Worm (Caenorhabditis elegans) whole organism, L4 larva: ENCODE results near the gene mkk-4.

Experiments
- F10B5.3 ChIP-seq: sonication (generic microtip); optimal IDR thresholded peaks from 2 replicates; lab custom pipeline; 2016; ENCODE audit warnings: mild to moderate bottlenecking, missing genetic modification characterization, missing compliant biosample characterization
- F49E8.2 ChIP-seq: sonication (generic microtip); optimal IDR thresholded peaks from 2 replicates; lab custom pipeline; 2016; ENCODE audit warnings: missing compliant biosample characterization, mild to moderate bottlenecking, missing genetic modification characterization, borderline replicate concordance
- Y48G9A.11 ChIP-seq: fragments of 200-800 bp; sonication (Bioruptor generic); IDR thresholded peaks from 2 replicates; pipeline ENCODE4 v1.3.6; 2022; ENCODE audit warnings: missing genetic modification reagents, missing genetic modification characterization, missing compliant biosample characterization
- Y5F2A.4 ChIP-seq: fragments of 200-800 bp; sonication (Bioruptor generic); optimal IDR thresholded peaks from 2 replicates; lab custom pipeline; 2018; ENCODE audit warnings: mild to moderate bottlenecking, missing genetic modification characterization, missing compliant biosample characterization
- aha-1 ChIP-seq: fragments of 150-350 bp; peaks from one replicate; lab custom pipeline; 2014; ENCODE audit warnings: missing biosample characterization, missing genetic modification characterization
- ama-1 ChIP-seq: fragments of 150-350 bp; optimal IDR thresholded peaks from 2 replicates; lab custom pipeline; 2014; ENCODE audit warnings: inconsistent platforms, mixed read lengths
- ceh-20 ChIP-seq: fragments of 200-800 bp; sonication (Bioruptor generic); IDR thresholded peaks from 2 replicates; pipeline ENCODE4 v1.3.6; 2022; ENCODE audit warnings: missing genetic modification reagents, missing genetic modification characterization, missing compliant biosample characterization
- ceh-28 ChIP-seq: fragments of 150-350 bp; optimal IDR thresholded peaks from 2 replicates; lab custom pipeline; 2014; ENCODE audit warnings: missing biosample characterization, missing genetic modification reagents, missing genetic modification characterization
- ceh-44 ChIP-seq: fragments of 200-800 bp; sonication (Bioruptor generic); IDR thresholded peaks from 2 replicates; pipeline ENCODE4 v1.3.6; 2022; ENCODE audit warnings: missing genetic modification reagents, missing genetic modification characterization, missing compliant biosample characterization
- ceh-82 ChIP-seq: sonication (generic microtip); optimal IDR thresholded peaks from 2 replicates; lab custom pipeline; 2017; ENCODE audit warnings: missing biosample characterization, missing genetic modification characterization
- ces-1 ChIP-seq: fragments of 150-350 bp; sonication (generic microtip); optimal IDR thresholded peaks from 4 replicates; lab custom pipeline; 2014; ENCODE audit warnings: missing biosample characterization, missing genetic modification reagents, missing genetic modification characterization
- cey-2 ChIP-seq: sonication (generic microtip); optimal IDR thresholded peaks from 3 replicates; lab custom pipeline; 2017; ENCODE audit warnings: missing genetic modification characterization, mild to moderate bottlenecking, missing compliant biosample characterization, antibody characterized with exemption, borderline replicate concordance; ENCODE audit not compliant: insufficient read depth
- ctbp-1 ChIP-seq: fragments of 200-800 bp; sonication (Bioruptor generic); IDR thresholded peaks from 2 replicates; pipeline ENCODE4 v1.3.6; 2022; ENCODE audit warnings: missing genetic modification reagents, missing genetic modification characterization, missing compliant biosample characterization
- daf-16 ChIP-seq, 3 experiments: sonication (generic microtip); optimal IDR thresholded peaks; 2 replicates each; lab custom pipeline; 2016 to 2017; ENCODE audit warnings: missing genetic modification characterization in 3 of 3, missing genetic modification reagents in 3 of 3, mild to moderate bottlenecking in 2 of 3, missing compliant biosample characterization in 2 of 3, missing biosample characterization in 1 of 3, moderate library complexity in 1 of 3
- daf-8 ChIP-seq: fragments of 200-800 bp; sonication (Bioruptor generic); IDR thresholded peaks from 2 replicates; pipeline ENCODE4 v1.3.6; 2022; ENCODE audit warnings: missing genetic modification characterization, missing compliant biosample characterization
- dpl-1 ChIP-seq: fragments of 150-350 bp; optimal IDR thresholded peaks from 2 replicates; lab custom pipeline; 2014; ENCODE audit warnings: missing biosample characterization, missing genetic modification reagents, missing genetic modification characterization
- dve-1 ChIP-seq: sonication (generic microtip); optimal IDR thresholded peaks from 2 replicates; lab custom pipeline; 2017; ENCODE audit warnings: antibody characterized with exemption, mild to moderate bottlenecking, missing genetic modification characterization, missing compliant biosample characterization; ENCODE audit not compliant: insufficient read depth
- egl-43 ChIP-seq: fragments of 200-800 bp; sonication (Bioruptor generic); IDR thresholded peaks from 2 replicates; pipeline ENCODE4 v1.3.6; 2022; ENCODE audit warnings: missing genetic modification reagents, missing genetic modification characterization, missing compliant biosample characterization
- fkh-10 ChIP-seq: fragments of 150-350 bp; optimal IDR thresholded peaks from 2 replicates; lab custom pipeline; 2014; ENCODE audit warnings: missing biosample characterization, missing genetic modification reagents, missing genetic modification characterization
- hlh-11 ChIP-seq: fragments of 200-800 bp; sonication (Bioruptor generic); optimal IDR thresholded peaks from 2 replicates; lab custom pipeline; 2018; ENCODE audit warnings: mild to moderate bottlenecking, missing genetic modification characterization, missing compliant biosample characterization
- hlh-30 ChIP-seq: sonication (generic microtip); optimal IDR thresholded peaks from 2 replicates; lab custom pipeline; 2017; ENCODE audit warnings: antibody characterized with exemption, mild to moderate bottlenecking, missing genetic modification characterization, missing compliant biosample characterization; ENCODE audit not compliant: insufficient read depth
- hmg-1.1 ChIP-seq: fragments of 200-800 bp; sonication (Bioruptor generic); IDR thresholded peaks from 2 replicates; pipeline ENCODE4 v1.3.6; 2022; ENCODE audit warnings: missing genetic modification reagents, missing genetic modification characterization, missing compliant biosample characterization
- jun-1 ChIP-seq: fragments of 150-350 bp; optimal IDR thresholded peaks from 2 replicates; lab custom pipeline; 2014; ENCODE audit warnings: missing biosample characterization, missing genetic modification reagents, missing genetic modification characterization
- lin-1 ChIP-seq: fragments of 200-800 bp; sonication (Bioruptor generic); IDR thresholded peaks from 2 replicates; pipeline ENCODE4 v1.3.6; 2022; ENCODE audit warnings: missing genetic modification reagents, missing genetic modification characterization, missing compliant biosample characterization
- lin-13 ChIP-seq: fragments of 150-350 bp; optimal IDR thresholded peaks from 2 replicates; lab custom pipeline; 2014; ENCODE audit warnings: missing biosample characterization, missing genetic modification reagents, missing genetic modification characterization
- lin-38 ChIP-seq: fragments of 200-800 bp; sonication (Bioruptor generic); IDR thresholded peaks from 2 replicates; pipeline ENCODE4 v1.3.6; 2022; ENCODE audit warnings: missing genetic modification reagents, missing genetic modification characterization, missing compliant biosample characterization
- lir-3 ChIP-seq: sonication (generic microtip); optimal IDR thresholded peaks from 2 replicates; lab custom pipeline; 2016; ENCODE audit warnings: mild to moderate bottlenecking, missing genetic modification characterization, missing compliant biosample characterization
- lsy-2 ChIP-seq, 2 experiments: fragments of 150-350 bp in 1 of 2; sonication (generic microtip) in 1 of 2; optimal IDR thresholded peaks; 2 replicates each; lab custom pipeline; 2014 to 2017; ENCODE audit warnings: missing biosample characterization in 2 of 2, missing genetic modification characterization in 2 of 2
- mdl-1 ChIP-seq, 2 experiments: fragments of 150-350 bp in 1 of 2; sonication (generic microtip) in 1 of 2; optimal IDR thresholded peaks; 2 replicates each; lab custom pipeline; 2014 to 2017; ENCODE audit warnings: missing biosample characterization in 2 of 2, missing genetic modification characterization in 2 of 2
- mdt-29 ChIP-seq: fragments of 200-800 bp; sonication (Bioruptor generic); IDR thresholded peaks from 2 replicates; pipeline ENCODE4 v1.3.6; 2022; ENCODE audit warnings: missing genetic modification reagents, missing genetic modification characterization, missing compliant biosample characterization
- mep-1 ChIP-seq: fragments of 150-350 bp; sonication (generic microtip); optimal IDR thresholded peaks from 3 replicates; lab custom pipeline; 2014; ENCODE audit warnings: missing biosample characterization, missing genetic modification characterization
- mes-2 ChIP-seq: sonication (generic microtip); optimal IDR thresholded peaks from 2 replicates; lab custom pipeline; 2016; ENCODE audit warnings: missing genotype, mild to moderate bottlenecking, missing genetic modification characterization, missing compliant biosample characterization; ENCODE audit not compliant: poor library complexity, severe bottlenecking
- mxl-3 ChIP-seq: fragments of 200-800 bp; sonication (Bioruptor generic); optimal IDR thresholded peaks from 2 replicates; lab custom pipeline; 2018; ENCODE audit warnings: mild to moderate bottlenecking, missing genetic modification characterization, missing compliant biosample characterization
- nhr-10 ChIP-seq: fragments of 150-350 bp; optimal IDR thresholded peaks from 2 replicates; lab custom pipeline; 2014; ENCODE audit warnings: missing biosample characterization, missing genetic modification characterization
- nhr-102 ChIP-seq: sonication (generic microtip); optimal IDR thresholded peaks from 2 replicates; lab custom pipeline; 2016; ENCODE audit warnings: mild to moderate bottlenecking, missing genetic modification characterization, moderate library complexity, missing compliant biosample characterization
- nhr-11 ChIP-seq: fragments of 150-350 bp; optimal IDR thresholded peaks from 2 replicates; lab custom pipeline; 2014; ENCODE audit warnings: missing biosample characterization, missing genetic modification characterization
- nhr-28 ChIP-seq: fragments of 150-350 bp; optimal IDR thresholded peaks from 2 replicates; lab custom pipeline; 2014; ENCODE audit warnings: missing biosample characterization, missing genetic modification characterization
- nhr-41 ChIP-seq: fragments of 200-800 bp; sonication (Bioruptor generic); IDR thresholded peaks from 2 replicates; pipeline ENCODE4 v1.3.6; 2022; ENCODE audit warnings: missing genetic modification reagents, missing genetic modification characterization, missing compliant biosample characterization
- nhr-6 ChIP-seq: fragments of 150-350 bp; optimal IDR thresholded peaks from 2 replicates; lab custom pipeline; 2014; ENCODE audit warnings: missing biosample characterization, missing genetic modification characterization
- nhr-77 ChIP-seq: fragments of 150-350 bp; optimal IDR thresholded peaks from 2 replicates; lab custom pipeline; 2014; ENCODE audit warnings: missing biosample characterization, missing genetic modification characterization
- rbr-2 ChIP-seq: sonication (generic microtip); optimal IDR thresholded peaks from 2 replicates; lab custom pipeline; 2016; ENCODE audit warnings: missing genotype, missing genetic modification characterization, missing compliant biosample characterization
- snpc-1.2 ChIP-seq: fragments of 200-800 bp; sonication (Bioruptor generic); IDR thresholded peaks from 2 replicates; pipeline ENCODE4 v1.3.6; 2022; ENCODE audit warnings: missing genetic modification reagents, missing genetic modification characterization, missing compliant biosample characterization
- spr-3 ChIP-seq: fragments of 200-800 bp; sonication (Bioruptor generic); optimal IDR thresholded peaks from 2 replicates; lab custom pipeline; 2018; ENCODE audit warnings: mild to moderate bottlenecking, missing genetic modification characterization, missing compliant biosample characterization
- tra-1 ChIP-seq: fragments of 200-800 bp; sonication (Bioruptor generic); IDR thresholded peaks from 2 replicates; pipeline ENCODE4 v1.3.6; 2022; ENCODE audit warnings: missing genetic modification reagents, missing genetic modification characterization, missing compliant biosample characterization
- unc-62 ChIP-seq, 3 experiments: fragments of 150-350 bp in 1 of 3; sonication (generic microtip); optimal IDR thresholded peaks in 2 of 3; peaks in 1 of 3; 1 replicate in 1 of 3; 2 replicates in 2 of 3; lab custom pipeline; 2014 to 2017; ENCODE audit warnings: missing biosample characterization in 3 of 3, missing genetic modification characterization in 3 of 3, missing genetic modification reagents in 3 of 3, missing genotype in 1 of 3

mkk-4 gene

DNA sequence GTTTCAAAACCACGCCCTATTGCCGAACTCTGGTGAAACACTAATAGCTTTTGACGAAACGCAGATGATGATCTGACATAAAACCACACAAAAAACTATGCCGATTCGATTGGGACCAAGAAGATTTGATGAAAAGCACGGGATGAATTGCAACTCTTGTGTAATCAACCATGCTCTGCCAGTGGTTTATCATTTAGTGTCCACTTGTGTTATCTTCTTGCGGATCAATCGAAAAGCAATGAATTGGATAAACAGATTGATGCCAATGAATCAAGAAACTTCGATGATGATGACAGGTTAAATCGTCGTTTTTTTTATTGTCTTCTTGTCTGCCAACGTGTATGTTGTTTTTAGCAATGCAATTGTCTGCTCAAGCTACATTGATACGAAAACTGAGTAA lies 5.6 kb upstream of the mkk-4 start, which contains the start of gene F42G10.1 (continued):
- TF ChIP-seq hlh-30 (tag; lab: Kevin White, UChicago) (no peak), ces-1 (GFP tag; lab: Kevin White, UChicago) (no peak), nhr-11 (tag; lab: Kevin White, UChicago) (peak; percentile 11), unc-62 (GFP tag; optimal IDR thresholded peaks at IDR 0.05 in 1 of 2; lab: Kevin White, UChicago) (no peak), unc-62 (tag; optimal IDR thresholded peaks at IDR 0.05; lab: Kevin White, UChicago) (no peak)

DNA sequence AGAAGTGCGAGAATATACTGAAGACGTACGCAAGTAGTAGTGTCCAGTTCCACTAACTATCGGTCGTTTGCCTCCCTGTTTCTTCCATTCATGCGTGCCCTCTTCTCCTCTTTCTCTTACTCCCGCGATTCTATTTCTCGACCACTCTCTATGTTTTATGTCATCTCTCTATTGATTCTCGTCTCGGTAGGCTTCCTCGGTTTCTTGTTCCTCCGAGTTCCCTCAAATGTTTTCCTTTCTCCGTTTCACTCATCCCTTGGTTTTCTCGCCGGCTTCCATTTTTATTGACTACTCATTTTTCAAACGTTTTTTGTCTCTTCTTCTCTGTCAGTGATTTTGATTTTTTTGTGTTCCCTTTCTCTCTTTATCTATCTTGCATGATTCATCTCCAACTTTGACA lies 1.3 kb upstream of the mkk-4 start:
- peak; percentile 66 for TF ChIP-seq dve-1 (tag; lab: Kevin White, UChicago)
- no peak for TF ChIP-seq F49E8.2 (tag; lab: Kevin White, UChicago)
- no peak for TF ChIP-seq lir-3 (tag; lab: Kevin White, UChicago)
- no peak for TF ChIP-seq nhr-10 (tag; lab: Kevin White, UChicago)
- TF ChIP-seq nhr-11 (tag; lab: Kevin White, UChicago), result peak; percentile 29
- peak in 1 of 2 experiments; percentile 72 for TF ChIP-seq mdl-1 (tag; optimal IDR thresholded peaks at IDR 0.05; lab: Kevin White, UChicago)
- TF ChIP-seq lin-1 (GFP tag; lab: Robert Waterston, UW), result no peak
- no peak for TF ChIP-seq lin-13 (GFP tag; lab: Kevin White, UChicago)
- TF ChIP-seq rbr-2 (tag; lab: Kevin White, UChicago), result peak; percentile 44
- TF ChIP-seq mes-2 (tag; lab: Kevin White, UChicago), result peak; percentile 13
- peak; percentile 54 for TF ChIP-seq aha-1 (tag; lab: Kevin White, UChicago)
- TF ChIP-seq hlh-11 (tag; lab: Kevin White, UChicago), result peak; percentile 55
- TF ChIP-seq egl-43 (GFP tag; lab: Robert Waterston, UW), result no peak
- no peak for TF ChIP-seq nhr-41 (GFP tag; lab: Robert Waterston, UW)
- TF ChIP-seq lsy-2 (tag; optimal IDR thresholded peaks at IDR 0.05; lab: Kevin White, UChicago), result peak in 1 of 2 experiments; percentile 39
- peak; percentile 13 for TF ChIP-seq ceh-28
- TF ChIP-seq nhr-6 (tag; lab: Kevin White, UChicago), result no peak
- TF ChIP-seq daf-8 (GFP tag; lab: Robert Waterston, UW), result no peak
- no peak for TF ChIP-seq lin-38 (GFP tag; lab: Robert Waterston, UW)
- peak; percentile 10 for TF ChIP-seq dpl-1 (GFP tag; lab: Kevin White, UChicago)
- no peak for TF ChIP-seq nhr-102 (tag; lab: Kevin White, UChicago)
- TF ChIP-seq mxl-3 (GFP tag; lab: Kevin White, UChicago), result peak; percentile 39
- peak; percentile 53 for TF ChIP-seq mep-1
- peak; percentile 80 for TF ChIP-seq nhr-28 (tag; lab: Kevin White, UChicago)
- no peak for TF ChIP-seq jun-1
- no peak for TF ChIP-seq Y5F2A.4 (GFP tag; lab: Kevin White, UChicago)
- TF ChIP-seq hmg-1.1, result peak; percentile 48; the same call in 1 of the 2 replicates
- TF ChIP-seq cey-2 (tag; lab: Kevin White, UChicago), result no peak
- no peak for TF ChIP-seq Y48G9A.11 (GFP tag; lab: Robert Waterston, UW)
- TF ChIP-seq mdt-29 (GFP tag; lab: Robert Waterston, UW), result no peak
- peak; percentile 36 for TF ChIP-seq fkh-10 (GFP tag; lab: Kevin White, UChicago)
- peak in 1 of 2 experiments; percentile 40 for TF ChIP-seq daf-16 (GFP tag; optimal IDR thresholded peaks at IDR 0.05; lab: Kevin White, UChicago)
- no peak for TF ChIP-seq daf-16 (tag; optimal IDR thresholded peaks at IDR 0.05; lab: Kevin White, UChicago)
- TF ChIP-seq tra-1 (GFP tag; lab: Robert Waterston, UW), result 0 out of 2 replicates have a peak, but pooled peaks have one; percentile 14
- TF ChIP-seq ama-1 (lab: Kevin White, UChicago), result no peak
- TF ChIP-seq ceh-20 (GFP tag; lab: Robert Waterston, UW), result no peak
- no peak for TF ChIP-seq spr-3
- peak in 1 of 2 experiments; percentile 97 for TF ChIP-seq unc-62 (GFP tag; optimal IDR thresholded peaks at IDR 0.05 in 1 of 2; lab: Kevin White, UChicago)
- no peak for TF ChIP-seq unc-62 (tag; optimal IDR thresholded peaks at IDR 0.05; lab: Kevin White, UChicago)
- no peak for TF ChIP-seq ceh-82
- no peak for TF ChIP-seq snpc-1.2 (GFP tag; lab: Robert Waterston, UW)
- no peak for TF ChIP-seq F10B5.3
- TF ChIP-seq ceh-44 (GFP tag; lab: Robert Waterston, UW), result no peak
- TF ChIP-seq ctbp-1, result peak; percentile 65; the same call in 1 of the 2 replicates
- peak; percentile 13 for TF ChIP-seq nhr-77 (tag; lab: Kevin White, UChicago)
